Fruit fly (Drosophila melanogaster) whole organism, wandering third instar larva: ENCODE data around the gene Prtl99C.

Experiments
- CG32264 ChIP-seq: fragments of 200-800 bp; sonication (Bioruptor generic); optimal IDR thresholded peaks from 2 replicates; lab custom pipeline; 2016; ENCODE audit warnings: missing biosample characterization, missing genetic modification characterization
- CG9705 ChIP-seq: fragments of 200-800 bp; sonication (Bioruptor generic); optimal IDR thresholded peaks from 2 replicates; lab custom pipeline; 2018; ENCODE audit warnings: missing biosample characterization, mild to moderate bottlenecking, missing genetic modification characterization
- CrebA ChIP-seq: fragments of 200-800 bp; sonication (Bioruptor generic); optimal IDR thresholded peaks from 2 replicates; lab custom pipeline; 2016; ENCODE audit warnings: missing biosample characterization, mild to moderate bottlenecking, missing genetic modification characterization, borderline replicate concordance
- Dfd ChIP-seq: fragments of >200 bp; optimal IDR thresholded peaks from 2 replicates; lab custom pipeline; 2017; ENCODE audit warnings: missing biosample characterization, missing genetic modification characterization
- Dif ChIP-seq: fragments of 200-275, 200-300 bp; sonication (Bioruptor generic); optimal IDR thresholded peaks from 2 replicates; lab custom pipeline; 2018; ENCODE audit warnings: missing biosample characterization, missing genetic modification characterization; ENCODE audit not compliant: partially characterized antibody
- GATAd ChIP-seq: sonication (Bioruptor generic); optimal IDR thresholded peaks from 2 replicates; lab custom pipeline; 2016; ENCODE audit warnings: missing biosample characterization, missing genetic modification characterization
- HLH106 ChIP-seq: fragments of 200-800 bp; optimal IDR thresholded peaks from 3 replicates; lab custom pipeline; 2019; ENCODE audit warnings: missing biosample characterization, mild to moderate bottlenecking, missing genetic modification characterization, moderate library complexity
- Hnf4 ChIP-seq: fragments of 200-800 bp; sonication (Bioruptor generic); optimal IDR thresholded peaks from 2 replicates; lab custom pipeline; 2016; ENCODE audit warnings: missing biosample characterization, mild to moderate bottlenecking, missing genetic modification characterization
- Hr78 ChIP-seq: fragments of >200 bp; optimal IDR thresholded peaks from 2 replicates; lab custom pipeline; 2017; ENCODE audit warnings: missing biosample characterization, missing genetic modification characterization
- Hr83 ChIP-seq: fragments of 200-300 bp; sonication (Bioruptor generic); optimal IDR thresholded peaks from 2 replicates; lab custom pipeline; 2016; ENCODE audit warnings: missing biosample characterization, mild to moderate bottlenecking, missing genetic modification characterization, moderate library complexity; ENCODE audit not compliant: poor library complexity, severe bottlenecking
- Jra ChIP-seq: sonication (Bioruptor generic); optimal IDR thresholded peaks from 2 replicates; lab custom pipeline; 2016; ENCODE audit warnings: missing biosample characterization, missing genetic modification characterization
- Mio ChIP-seq: sonication (Bioruptor generic); optimal IDR thresholded peaks from 2 replicates; lab custom pipeline; 2016; ENCODE audit warnings: missing biosample characterization, missing genetic modification characterization
- Myc ChIP-seq: fragments of >200 bp; optimal IDR thresholded peaks from 2 replicates; lab custom pipeline; 2017
- OdsH ChIP-seq: fragments of 200-800 bp; sonication (Bioruptor generic); optimal IDR thresholded peaks from 2 replicates; lab custom pipeline; 2016; ENCODE audit warnings: missing biosample characterization, mild to moderate bottlenecking, missing genetic modification characterization
- Rel ChIP-seq, 2 experiments: fragments of 200-800 bp; sonication (Bioruptor generic) in 1 of 2; optimal IDR thresholded peaks; 2 replicates in 1 of 2; 3 replicates in 1 of 2; lab custom pipeline; 2016 to 2019; ENCODE audit warnings: mild to moderate bottlenecking in 2 of 2, missing biosample characterization in 2 of 2, missing genetic modification characterization in 2 of 2, moderate library complexity in 1 of 2
- Sp1 ChIP-seq: fragments of 200-800 bp; sonication (Bioruptor generic); optimal IDR thresholded peaks from 3 replicates; lab custom pipeline; 2019; ENCODE audit warnings: missing biosample characterization, mild to moderate bottlenecking, missing genetic modification characterization, moderate library complexity
- Vsx2 ChIP-seq: fragments of 200-300, 225-300 bp; sonication (Bioruptor generic); optimal IDR thresholded peaks from 2 replicates; lab custom pipeline; 2018; ENCODE audit warnings: missing biosample characterization, missing genetic modification characterization; ENCODE audit not compliant: partially characterized antibody
- br ChIP-seq: fragments of 200-800 bp; sonication (Bioruptor generic); optimal IDR thresholded peaks from 2 replicates; lab custom pipeline; 2016; ENCODE audit warnings: missing biosample characterization, missing genetic modification characterization
- brk ChIP-seq: fragments of 200-800 bp; sonication (Bioruptor generic); optimal IDR thresholded peaks from 2 replicates; lab custom pipeline; 2016; ENCODE audit warnings: missing biosample characterization, mild to moderate bottlenecking, missing genetic modification characterization
- dmrt93B ChIP-seq: fragments of 200-800 bp; sonication (Bioruptor generic); optimal IDR thresholded peaks from 2 replicates; lab custom pipeline; 2018; ENCODE audit warnings: missing biosample characterization, mild to moderate bottlenecking, missing genetic modification characterization
- dsf ChIP-seq: sonication (Bioruptor generic); optimal IDR thresholded peaks from 2 replicates; lab custom pipeline; 2016; ENCODE audit warnings: missing biosample characterization, missing genetic modification characterization, borderline replicate concordance
- ey ChIP-seq: fragments of 200-800 bp; sonication (Bioruptor generic); optimal IDR thresholded peaks from 2 replicates; lab custom pipeline; 2016; ENCODE audit warnings: missing biosample characterization, missing genetic modification characterization
- foxo ChIP-seq, 2 experiments: fragments of 200-800 bp; sonication (Bioruptor generic); optimal IDR thresholded peaks; 2 replicates in 1 of 2; 3 replicates in 1 of 2; lab custom pipeline; 2016 to 2017; ENCODE audit warnings: missing biosample characterization in 2 of 2, missing genetic modification characterization in 2 of 2
- fru ChIP-seq: fragments of 200-800 bp; sonication (Bioruptor generic); optimal IDR thresholded peaks from 3 replicates; lab custom pipeline; 2016; ENCODE audit warnings: missing biosample characterization, mild to moderate bottlenecking, missing genetic modification characterization
- h ChIP-seq: fragments of 200-800 bp; sonication (Bioruptor generic); optimal IDR thresholded peaks from 3 replicates; lab custom pipeline; 2016; ENCODE audit warnings: missing biosample characterization, mild to moderate bottlenecking, missing genetic modification characterization
- lola ChIP-seq: fragments of >200 bp; optimal IDR thresholded peaks from 2 replicates; lab custom pipeline; 2017; ENCODE audit warnings: missing biosample characterization, missing genetic modification characterization
- pan ChIP-seq: fragments of >200 bp; optimal IDR thresholded peaks from 2 replicates; lab custom pipeline; 2017
- psq ChIP-seq: fragments of 200-800 bp; sonication (Bioruptor generic); optimal IDR thresholded peaks from 3 replicates; lab custom pipeline; 2017; ENCODE audit warnings: missing biosample characterization, mild to moderate bottlenecking, missing genetic modification characterization, moderate library complexity
- rgr ChIP-seq: fragments of 200-800 bp; sonication (Bioruptor generic); optimal IDR thresholded peaks from 3 replicates; lab custom pipeline; 2016; ENCODE audit warnings: missing biosample characterization, mild to moderate bottlenecking, missing genetic modification characterization
- sage ChIP-seq: fragments of 200-800 bp; sonication (Bioruptor generic); optimal IDR thresholded peaks from 2 replicates; lab custom pipeline; 2016; ENCODE audit warnings: missing biosample characterization, mild to moderate bottlenecking, missing genetic modification characterization
- sv ChIP-seq: fragments of 200-800 bp; sonication (Bioruptor generic); optimal IDR thresholded peaks from 3 replicates; lab custom pipeline; 2016; ENCODE audit warnings: missing biosample characterization, missing genetic modification characterization
- tai ChIP-seq: sonication (Bioruptor generic); optimal IDR thresholded peaks from 2 replicates; lab custom pipeline; 2016; ENCODE audit warnings: missing biosample characterization, missing genetic modification characterization
- woc ChIP-seq: sonication (Bioruptor generic); optimal IDR thresholded peaks from 2 replicates; lab custom pipeline; 2016; ENCODE audit warnings: missing biosample characterization, mild to moderate bottlenecking, missing genetic modification characterization

Prtl99C gene

DNA sequence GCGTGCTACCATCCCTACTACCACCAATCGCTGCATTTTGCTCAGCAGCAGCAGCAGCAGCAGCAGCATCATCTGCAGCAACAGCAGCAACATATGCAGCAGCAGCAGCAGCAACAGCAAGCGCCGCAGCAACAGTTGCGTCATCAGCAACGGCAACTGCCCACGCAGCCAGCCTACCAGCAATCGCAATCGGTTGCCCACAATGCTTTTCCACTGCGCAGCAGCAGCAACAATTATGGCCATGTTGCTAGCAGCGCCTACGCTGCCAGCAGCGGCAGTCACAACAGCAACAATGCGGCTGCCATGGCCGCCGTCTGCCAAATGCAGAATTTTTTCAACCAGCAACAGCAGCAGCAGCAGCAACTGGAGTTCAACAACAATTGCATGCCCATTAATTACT, 45.6 kb upstream of the Prtl99C start:
- TF ChIP-seq Rel (GFP tag; optimal IDR thresholded peaks at IDR 0.05; lab: Kevin White, UChicago) (no peak), Rel (tag; optimal IDR thresholded peaks at IDR 0.05; lab: Kevin White, UChicago) (no peak), CrebA (GFP tag; lab: Kevin White, UChicago) (no peak), Dif (GFP tag; lab: Kevin White, UChicago) (no peak), rgr (GFP tag; lab: Kevin White, UChicago) (no peak)

DNA sequence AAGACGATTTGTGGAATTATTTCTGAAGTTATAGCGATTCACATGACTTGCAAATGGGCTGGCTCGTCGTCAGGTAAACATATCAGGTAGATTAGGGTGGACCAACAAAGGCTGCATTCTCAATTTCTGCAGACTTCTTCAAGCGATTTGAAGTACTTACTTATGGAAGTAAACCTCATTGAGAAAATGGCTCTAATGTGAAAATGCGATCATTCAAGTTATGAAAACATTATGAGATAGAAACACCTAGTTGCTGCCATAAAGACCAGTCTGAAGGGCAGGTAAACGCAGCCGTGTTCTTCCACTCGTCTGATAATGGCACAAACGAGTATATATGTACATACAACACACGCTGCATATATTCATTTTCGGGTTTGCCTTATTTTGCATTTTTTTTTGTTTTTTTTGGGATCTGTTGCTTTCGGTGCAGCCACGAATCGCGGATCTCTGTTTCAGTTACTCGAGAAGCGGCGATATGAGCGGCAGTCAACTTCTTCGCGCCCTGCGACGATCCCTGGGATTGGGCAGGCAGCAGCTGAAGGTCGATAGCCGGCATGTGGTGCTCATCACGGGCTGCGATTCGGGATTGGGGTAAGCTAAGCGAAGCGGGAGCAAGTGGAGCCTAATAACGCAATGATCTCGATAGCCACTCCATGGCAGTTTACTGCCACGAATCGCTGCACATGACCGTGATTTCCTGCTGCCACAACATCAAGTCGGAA, 41.4 kb upstream of the Prtl99C start, which contains the start of gene sro:
sro (plus strand) TSS at position 437 of the 722 bp plus-strand sequence.
- peak; percentile 10 for TF ChIP-seq HLH106 (tag; lab: Kevin White, UChicago)
- TF ChIP-seq br: no peak
- peak; percentile 31 for TF ChIP-seq Hnf4 (GFP tag; lab: Kevin White, UChicago)
- TF ChIP-seq Myc (lab: Kevin White, UChicago): no peak
- TF ChIP-seq tai (GFP tag; lab: Kevin White, UChicago): no peak
- peak; percentile 9 for TF ChIP-seq woc (GFP tag; lab: Kevin White, UChicago)
- no peak for TF ChIP-seq sv (GFP tag; lab: Kevin White, UChicago)
- TF ChIP-seq rgr (GFP tag; lab: Kevin White, UChicago): peak; percentile 45
- TF ChIP-seq GATAd: no peak
- peak; percentile 27 for TF ChIP-seq h (GFP tag; lab: Kevin White, UChicago)
- peak; percentile 5 for TF ChIP-seq OdsH (GFP tag; lab: Kevin White, UChicago)
- peak; percentile 11 for TF ChIP-seq ey
- no peak for TF ChIP-seq brk
- TF ChIP-seq CG9705 (GFP tag; lab: Kevin White, UChicago): no peak
- TF ChIP-seq dmrt93B (GFP tag; lab: Kevin White, UChicago): no peak
- TF ChIP-seq CG32264: no peak
- TF ChIP-seq psq: peak; percentile 10
- no peak for TF ChIP-seq Jra (GFP tag; lab: Kevin White, UChicago)
- TF ChIP-seq Dfd: no peak
- no peak for TF ChIP-seq dsf
- no peak for TF ChIP-seq Dif (GFP tag; lab: Kevin White, UChicago)
- TF ChIP-seq Vsx2 (GFP tag; lab: Kevin White, UChicago): no peak
- TF ChIP-seq Sp1: no peak
- peak; percentile 61 for TF ChIP-seq fru (GFP tag; lab: Kevin White, UChicago)
- TF ChIP-seq pan (lab: Kevin White, UChicago): no peak
- peak in 1 of 2 experiments; percentile 45 for TF ChIP-seq foxo (GFP tag; optimal IDR thresholded peaks at IDR 0.05; lab: Kevin White, UChicago)
- TF ChIP-seq Mio: no peak
- no peak for TF ChIP-seq lola (GFP tag; lab: Kevin White, UChicago)
- TF ChIP-seq Rel (GFP tag; optimal IDR thresholded peaks at IDR 0.05; lab: Kevin White, UChicago): no peak
- TF ChIP-seq Rel (tag; optimal IDR thresholded peaks at IDR 0.05; lab: Kevin White, UChicago): peak; percentile 9
- peak; percentile 7 for TF ChIP-seq sage (GFP tag; lab: Kevin White, UChicago)

DNA sequence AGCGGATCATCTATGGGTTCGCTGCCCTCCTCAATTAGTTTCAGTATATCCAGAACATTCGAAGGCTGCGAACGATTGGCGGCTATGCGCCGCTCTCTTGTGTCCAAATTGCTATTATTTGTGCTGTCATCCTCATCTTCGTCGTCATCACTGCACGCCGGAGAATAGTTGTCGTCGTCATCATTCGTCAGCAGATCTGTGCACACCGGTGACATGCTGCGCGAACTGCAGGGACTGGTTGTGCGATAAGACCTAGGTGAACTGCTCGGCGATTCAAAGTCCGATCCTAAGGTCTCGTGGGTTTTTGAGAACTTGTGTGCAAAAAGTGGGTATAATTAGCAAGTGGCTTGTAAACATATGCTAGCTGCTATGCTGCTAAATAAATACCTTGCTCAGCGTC, 38.6 kb upstream of the Prtl99C start:
- TF ChIP-seq brk (no peak), foxo (GFP tag; optimal IDR thresholded peaks at IDR 0.05; lab: Kevin White, UChicago) (no peak), CrebA (GFP tag; lab: Kevin White, UChicago) (no peak)
- TF ChIP-seq, all 38 proteins: peak for 0

DNA sequence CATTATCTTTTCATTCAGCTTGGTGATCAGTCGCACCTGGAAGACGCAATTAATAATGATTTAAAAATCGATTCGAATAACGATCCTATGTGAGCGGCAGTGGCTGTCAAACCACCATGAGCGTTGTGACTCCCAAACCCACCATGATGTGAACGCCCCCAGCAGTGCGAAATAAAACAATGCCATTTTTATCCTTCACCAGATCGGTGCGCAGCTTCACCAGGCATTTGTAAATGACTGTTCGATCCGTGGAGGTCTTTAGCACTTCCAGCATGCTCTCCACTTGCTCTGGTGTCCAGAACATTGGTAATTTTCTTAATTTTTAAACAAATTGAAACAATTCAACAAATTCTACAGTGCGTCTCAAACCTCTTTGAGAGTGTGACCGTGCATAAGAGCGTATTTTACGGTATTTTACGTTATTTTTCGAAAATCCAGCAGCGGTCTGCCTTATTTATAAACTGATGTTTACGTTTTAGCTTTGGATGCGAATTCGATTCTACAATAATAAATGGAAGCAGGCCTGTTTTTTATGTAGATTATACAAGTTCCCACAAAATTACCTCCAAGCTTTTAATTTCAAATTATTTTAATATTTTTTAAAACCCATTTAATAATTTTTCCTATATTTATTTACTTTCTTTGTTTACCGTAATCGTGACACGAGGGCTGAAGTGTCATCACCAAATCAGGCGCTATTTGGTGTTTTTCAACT, 36.6 kb upstream of the Prtl99C start, which contains the start of the genes Rnb and Drice:
Rnb (minus strand) TSS at position 389 of the 715 bp plus-strand sequence.
Drice (plus strand) TSS at position 693 of the 715 bp plus-strand sequence.
- TF ChIP-seq psq (peak; percentile 17), Sp1 (peak; percentile 50), pan (lab: Kevin White, UChicago) (no peak), foxo (GFP tag; optimal IDR thresholded peaks at IDR 0.05; lab: Kevin White, UChicago) (peak in 1 of 2 experiments; percentile 44), rgr (GFP tag; lab: Kevin White, UChicago) (peak; percentile 55), woc (GFP tag; lab: Kevin White, UChicago) (peak; percentile 71), fru (GFP tag; lab: Kevin White, UChicago) (peak; percentile 33), ey (peak; percentile 9), brk (no peak), Hr78 (GFP tag; lab: Kevin White, UChicago) (no peak), sage (GFP tag; lab: Kevin White, UChicago) (no peak), br (peak; percentile 50), CrebA (GFP tag; lab: Kevin White, UChicago) (no peak), lola (GFP tag; lab: Kevin White, UChicago) (no peak), Myc (lab: Kevin White, UChicago) (peak; percentile 90), Hnf4 (GFP tag; lab: Kevin White, UChicago) (peak; percentile 70), HLH106 (tag; lab: Kevin White, UChicago) (peak; percentile 70), CG9705 (GFP tag; lab: Kevin White, UChicago) (peak; percentile 60), h (GFP tag; lab: Kevin White, UChicago) (peak; percentile 70), OdsH (GFP tag; lab: Kevin White, UChicago) (peak; percentile 9), Hr83 (GFP tag; lab: Kevin White, UChicago) (peak; percentile 70), Vsx2 (GFP tag; lab: Kevin White, UChicago) (no peak)
- TF ChIP-seq, all 38 proteins: peak for 15
